Worm (Caenorhabditis elegans) whole organism, L4 larva: ENCODE measurements around the gene str-3.
A peak's percentile ranks its signal among the peaks of the same experiment; 100 is the strongest.

Experiments
- F10B5.3 ChIP-seq: sonication (generic microtip); optimal IDR thresholded peaks from 2 replicates; lab custom pipeline; 2016; ENCODE audit warnings: mild to moderate bottlenecking, missing genetic modification characterization, missing compliant biosample characterization
- F26F4.8 ChIP-seq: fragments of 200-800 bp; sonication (Bioruptor generic); conservative IDR thresholded peaks from 2 replicates; pipeline ENCODE4 v1.3.6; 2022; ENCODE audit warnings: missing genetic modification characterization, missing compliant biosample characterization
- Y5F2A.4 ChIP-seq: fragments of 200-800 bp; sonication (Bioruptor generic); optimal IDR thresholded peaks from 2 replicates; lab custom pipeline; 2018; ENCODE audit warnings: mild to moderate bottlenecking, missing genetic modification characterization, missing compliant biosample characterization
- ZK546.5 ChIP-seq, 2 experiments: sonication (generic microtip); optimal IDR thresholded peaks; 2 replicates each; lab custom pipeline; 2017; ENCODE audit warnings: missing biosample characterization in 2 of 2, missing genetic modification characterization in 2 of 2
- aly-2 ChIP-seq: sonication (generic microtip); optimal IDR thresholded peaks from 2 replicates; lab custom pipeline; 2018; ENCODE audit warnings: missing biosample characterization, missing genetic modification characterization
- ama-1 ChIP-seq: fragments of 150-350 bp; optimal IDR thresholded peaks from 2 replicates; lab custom pipeline; 2014; ENCODE audit warnings: inconsistent platforms, mixed read lengths
- ceh-62 ChIP-seq: sonication (generic microtip); optimal IDR thresholded peaks from 2 replicates; lab custom pipeline; 2017; ENCODE audit warnings: missing biosample characterization, missing genetic modification characterization
- ceh-82 ChIP-seq: sonication (generic microtip); optimal IDR thresholded peaks from 2 replicates; lab custom pipeline; 2017; ENCODE audit warnings: missing biosample characterization, missing genetic modification characterization
- ces-1 ChIP-seq: fragments of 150-350 bp; sonication (generic microtip); optimal IDR thresholded peaks from 4 replicates; lab custom pipeline; 2014; ENCODE audit warnings: missing biosample characterization, missing genetic modification reagents, missing genetic modification characterization
- daf-12 ChIP-seq: fragments of 150-350 bp; optimal IDR thresholded peaks from 2 replicates; lab custom pipeline; 2014; ENCODE audit warnings: missing biosample characterization, missing genetic modification reagents, missing genetic modification characterization
- daf-16 ChIP-seq, 3 experiments: sonication (generic microtip); optimal IDR thresholded peaks; 2 replicates each; lab custom pipeline; 2016 to 2017; ENCODE audit warnings: missing genetic modification characterization in 3 of 3, missing genetic modification reagents in 3 of 3, mild to moderate bottlenecking in 2 of 3, missing compliant biosample characterization in 2 of 3, missing biosample characterization in 1 of 3, moderate library complexity in 1 of 3
- daf-19 ChIP-seq: fragments of 200-800 bp; sonication (Bioruptor generic); conservative IDR thresholded peaks from 2 replicates; pipeline ENCODE4 v1.3.6; 2022; ENCODE audit warnings: missing genetic modification characterization, missing compliant biosample characterization
- daf-8 ChIP-seq: fragments of 200-800 bp; sonication (Bioruptor generic); IDR thresholded peaks from 2 replicates; pipeline ENCODE4 v1.3.6; 2022; ENCODE audit warnings: missing genetic modification characterization, missing compliant biosample characterization
- dmd-6 ChIP-seq: fragments of 200-800 bp; sonication (Bioruptor generic); IDR thresholded peaks from 2 replicates; pipeline ENCODE4 v1.3.6; 2022; ENCODE audit warnings: missing genetic modification reagents, missing genetic modification characterization, missing compliant biosample characterization
- dmd-8 ChIP-seq: fragments of 200-800 bp; sonication (Bioruptor generic); IDR thresholded peaks from 2 replicates; pipeline ENCODE4 v1.3.6; 2022; ENCODE audit warnings: missing genetic modification characterization, missing compliant biosample characterization
- dmd-9 ChIP-seq: fragments of 200-800 bp; sonication (Bioruptor generic); IDR thresholded peaks from 2 replicates; pipeline ENCODE4 v1.3.6; 2022; ENCODE audit warnings: missing genetic modification reagents, missing genetic modification characterization, missing compliant biosample characterization
- dpl-1 ChIP-seq: fragments of 150-350 bp; optimal IDR thresholded peaks from 2 replicates; lab custom pipeline; 2014; ENCODE audit warnings: missing biosample characterization, missing genetic modification reagents, missing genetic modification characterization
- dve-1 ChIP-seq: sonication (generic microtip); optimal IDR thresholded peaks from 2 replicates; lab custom pipeline; 2017; ENCODE audit warnings: antibody characterized with exemption, mild to moderate bottlenecking, missing genetic modification characterization, missing compliant biosample characterization; ENCODE audit not compliant: insufficient read depth
- fkh-10 ChIP-seq: fragments of 150-350 bp; optimal IDR thresholded peaks from 2 replicates; lab custom pipeline; 2014; ENCODE audit warnings: missing biosample characterization, missing genetic modification reagents, missing genetic modification characterization
- gei-8 ChIP-seq: fragments of 200-800 bp; sonication (Bioruptor generic); optimal IDR thresholded peaks from 2 replicates; lab custom pipeline; 2018; ENCODE audit warnings: mild to moderate bottlenecking, missing genetic modification characterization, missing compliant biosample characterization
- hlh-11 ChIP-seq: fragments of 200-800 bp; sonication (Bioruptor generic); optimal IDR thresholded peaks from 2 replicates; lab custom pipeline; 2018; ENCODE audit warnings: mild to moderate bottlenecking, missing genetic modification characterization, missing compliant biosample characterization
- hmg-1.1 ChIP-seq: fragments of 200-800 bp; sonication (Bioruptor generic); IDR thresholded peaks from 2 replicates; pipeline ENCODE4 v1.3.6; 2022; ENCODE audit warnings: missing genetic modification reagents, missing genetic modification characterization, missing compliant biosample characterization
- jun-1 ChIP-seq: fragments of 150-350 bp; optimal IDR thresholded peaks from 2 replicates; lab custom pipeline; 2014; ENCODE audit warnings: missing biosample characterization, missing genetic modification reagents, missing genetic modification characterization
- lin-13 ChIP-seq: fragments of 150-350 bp; optimal IDR thresholded peaks from 2 replicates; lab custom pipeline; 2014; ENCODE audit warnings: missing biosample characterization, missing genetic modification reagents, missing genetic modification characterization
- lin-15B ChIP-seq: fragments of 150-350 bp; sonication (generic microtip); optimal IDR thresholded peaks from 3 replicates; lab custom pipeline; 2014; ENCODE audit warnings: missing biosample characterization, missing genetic modification characterization
- lin-29 ChIP-seq: fragments of 200-800 bp; sonication (Bioruptor generic); IDR thresholded peaks from 2 replicates; pipeline ENCODE4 v1.3.6; 2022; ENCODE audit warnings: missing genetic modification reagents, missing genetic modification characterization, missing compliant biosample characterization
- lin-38 ChIP-seq: fragments of 200-800 bp; sonication (Bioruptor generic); IDR thresholded peaks from 2 replicates; pipeline ENCODE4 v1.3.6; 2022; ENCODE audit warnings: missing genetic modification reagents, missing genetic modification characterization, missing compliant biosample characterization
- lir-3 ChIP-seq: sonication (generic microtip); optimal IDR thresholded peaks from 2 replicates; lab custom pipeline; 2016; ENCODE audit warnings: mild to moderate bottlenecking, missing genetic modification characterization, missing compliant biosample characterization
- madf-9 ChIP-seq: fragments of 200-800 bp; sonication (Bioruptor generic); conservative IDR thresholded peaks from 2 replicates; pipeline ENCODE4 v1.3.6; 2022; ENCODE audit warnings: missing genetic modification reagents, missing genetic modification characterization, missing compliant biosample characterization
- mdl-1 ChIP-seq, 2 experiments: fragments of 150-350 bp in 1 of 2; sonication (generic microtip) in 1 of 2; optimal IDR thresholded peaks; 2 replicates each; lab custom pipeline; 2014 to 2017; ENCODE audit warnings: missing biosample characterization in 2 of 2, missing genetic modification characterization in 2 of 2
- mep-1 ChIP-seq: fragments of 150-350 bp; sonication (generic microtip); optimal IDR thresholded peaks from 3 replicates; lab custom pipeline; 2014; ENCODE audit warnings: missing biosample characterization, missing genetic modification characterization
- mes-2 ChIP-seq: sonication (generic microtip); optimal IDR thresholded peaks from 2 replicates; lab custom pipeline; 2016; ENCODE audit warnings: missing genotype, mild to moderate bottlenecking, missing genetic modification characterization, missing compliant biosample characterization; ENCODE audit not compliant: poor library complexity, severe bottlenecking
- mxl-3 ChIP-seq: fragments of 200-800 bp; sonication (Bioruptor generic); optimal IDR thresholded peaks from 2 replicates; lab custom pipeline; 2018; ENCODE audit warnings: mild to moderate bottlenecking, missing genetic modification characterization, missing compliant biosample characterization
- nhr-10 ChIP-seq: fragments of 150-350 bp; optimal IDR thresholded peaks from 2 replicates; lab custom pipeline; 2014; ENCODE audit warnings: missing biosample characterization, missing genetic modification characterization
- nhr-11 ChIP-seq: fragments of 150-350 bp; optimal IDR thresholded peaks from 2 replicates; lab custom pipeline; 2014; ENCODE audit warnings: missing biosample characterization, missing genetic modification characterization
- nhr-41 ChIP-seq: fragments of 200-800 bp; sonication (Bioruptor generic); IDR thresholded peaks from 2 replicates; pipeline ENCODE4 v1.3.6; 2022; ENCODE audit warnings: missing genetic modification reagents, missing genetic modification characterization, missing compliant biosample characterization
- nhr-48 ChIP-seq: sonication (generic microtip); optimal IDR thresholded peaks from 2 replicates; lab custom pipeline; 2016; ENCODE audit warnings: mild to moderate bottlenecking, missing genetic modification characterization, missing compliant biosample characterization
- nhr-6 ChIP-seq: fragments of 150-350 bp; optimal IDR thresholded peaks from 2 replicates; lab custom pipeline; 2014; ENCODE audit warnings: missing biosample characterization, missing genetic modification characterization
- php-3 ChIP-seq: fragments of 200-800 bp; sonication (Bioruptor generic); IDR thresholded peaks from 2 replicates; pipeline ENCODE4 v1.3.6; 2022; ENCODE audit warnings: missing genetic modification reagents, missing genetic modification characterization, missing compliant biosample characterization
- rbr-2 ChIP-seq: sonication (generic microtip); optimal IDR thresholded peaks from 2 replicates; lab custom pipeline; 2016; ENCODE audit warnings: missing genotype, missing genetic modification characterization, missing compliant biosample characterization
- skn-1 ChIP-seq: fragments of 150-350 bp; optimal IDR thresholded peaks from 2 replicates; lab custom pipeline; 2014; ENCODE audit warnings: missing biosample characterization, missing genetic modification characterization
- snpc-4 ChIP-seq: fragments of 150-350 bp; optimal IDR thresholded peaks from 2 replicates; lab custom pipeline; 2014; ENCODE audit warnings: missing biosample characterization, missing genetic modification characterization
- spr-1 ChIP-seq: sonication (generic microtip); optimal IDR thresholded peaks from 2 replicates; lab custom pipeline; 2016; ENCODE audit warnings: mild to moderate bottlenecking, missing genetic modification characterization, missing compliant biosample characterization
- spr-3 ChIP-seq: fragments of 200-800 bp; sonication (Bioruptor generic); optimal IDR thresholded peaks from 2 replicates; lab custom pipeline; 2018; ENCODE audit warnings: mild to moderate bottlenecking, missing genetic modification characterization, missing compliant biosample characterization
- tag-97 ChIP-seq: fragments of 200-800 bp; sonication (Bioruptor generic); IDR thresholded peaks from 2 replicates; pipeline ENCODE4 v1.3.6; 2022; ENCODE audit warnings: missing genetic modification characterization, missing compliant biosample characterization
- tra-1 ChIP-seq: fragments of 200-800 bp; sonication (Bioruptor generic); IDR thresholded peaks from 2 replicates; pipeline ENCODE4 v1.3.6; 2022; ENCODE audit warnings: missing genetic modification reagents, missing genetic modification characterization, missing compliant biosample characterization
- unc-130 ChIP-seq: sonication (generic microtip); optimal IDR thresholded peaks from 2 replicates; lab custom pipeline; 2016; ENCODE audit warnings: missing genetic modification reagents, missing genetic modification characterization, missing compliant biosample characterization
- unc-39 ChIP-seq: sonication (generic microtip); optimal IDR thresholded peaks from 2 replicates; lab custom pipeline; 2017; ENCODE audit warnings: missing biosample characterization, missing genetic modification characterization
- zfp-3 ChIP-seq: fragments of 200-800 bp; sonication (Bioruptor generic); conservative IDR thresholded peaks from 2 replicates; pipeline ENCODE4 v1.3.6; 2022; ENCODE audit warnings: missing genetic modification reagents, missing genetic modification characterization, missing compliant biosample characterization
- zip-2 ChIP-seq: fragments of 150-350 bp; optimal IDR thresholded peaks from 2 replicates; lab custom pipeline; 2014; ENCODE audit warnings: missing biosample characterization, missing genetic modification characterization
- ztf-11 ChIP-seq: fragments of 150-350 bp; optimal IDR thresholded peaks from 2 replicates; lab custom pipeline; 2014; ENCODE audit warnings: missing biosample characterization, missing genetic modification characterization

Gene str-3

DNA sequence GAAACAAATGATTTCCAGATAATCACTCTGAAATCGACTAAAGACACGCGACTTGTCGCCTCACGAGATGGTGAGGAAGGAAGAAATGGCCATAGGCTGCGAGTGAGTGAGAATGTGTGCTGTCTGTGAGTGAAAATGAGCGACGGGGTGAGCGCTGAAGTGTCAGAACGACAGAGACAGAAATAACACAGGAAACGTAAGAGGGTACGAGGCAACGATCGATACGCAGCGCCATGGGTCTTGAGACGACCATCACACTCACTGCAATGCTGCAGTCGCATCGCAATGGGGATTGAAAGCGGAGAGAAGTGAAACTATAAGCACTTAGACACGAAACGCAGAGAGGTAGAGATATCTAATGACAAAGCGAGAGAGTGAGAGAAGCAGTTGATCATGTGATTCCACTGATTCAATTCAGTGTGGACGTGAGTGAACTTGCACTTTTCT lies 17.4 kb downstream of the str-3 start (continued):
- TF ChIP-seq aly-2 (tag; lab: Kevin White, UChicago) (no peak), lir-3 (tag; lab: Kevin White, UChicago) (peak; percentile 30), ztf-11 (tag; lab: Kevin White, UChicago) (no peak), mxl-3 (GFP tag; lab: Kevin White, UChicago) (peak; percentile 82), daf-19 (peak; percentile 82; the same call in 1 of the 2 replicates), gei-8 (GFP tag; lab: Kevin White, UChicago) (peak; percentile 83), lin-15B (tag; lab: Kevin White, UChicago) (no peak), madf-9 (GFP tag; lab: Robert Waterston, UW) (peak; percentile 27; the same call in 1 of the 2 replicates), tra-1 (GFP tag; lab: Robert Waterston, UW) (peak; percentile 76), daf-8 (no peak), unc-39 (tag; lab: Kevin White, UChicago) (peak; percentile 48), hmg-1.1 (GFP tag; lab: Robert Waterston, UW) (peak; percentile 93), nhr-10 (tag; lab: Kevin White, UChicago) (peak; percentile 54), php-3 (GFP tag; lab: Robert Waterston, UW) (0 out of 2 replicates have a peak, but pooled peaks have one; percentile 26), nhr-41 (GFP tag; lab: Robert Waterston, UW) (no peak), F10B5.3 (tag; lab: Kevin White, UChicago) (no peak), ama-1 (lab: Kevin White, UChicago) (peak; percentile 91), lin-13 (GFP tag; lab: Kevin White, UChicago) (peak; percentile 72), zfp-3 (GFP tag; lab: Robert Waterston, UW) (0 out of 2 replicates have a peak, but pooled peaks have one; percentile 23), tag-97 (no peak), daf-12 (peak; percentile 13), snpc-4 (tag; lab: Kevin White, UChicago) (no peak), jun-1 (tag; lab: Kevin White, UChicago) (peak; percentile 42), dpl-1 (GFP tag; lab: Kevin White, UChicago) (peak; percentile 65), lin-38 (GFP tag; lab: Robert Waterston, UW) (peak; percentile 78), dve-1 (tag; lab: Kevin White, UChicago) (peak; percentile 92), ceh-82 (tag; lab: Kevin White, UChicago) (no peak), mdl-1 (tag; optimal IDR thresholded peaks at IDR 0.05; lab: Kevin White, UChicago) (peak; percentile 40 to 92), Y5F2A.4 (no peak), F26F4.8 (GFP tag; lab: Robert Waterston, UW) (no peak), skn-1 (peak; percentile 66), unc-130 (GFP tag; lab: Kevin White, UChicago) (peak; percentile 28), rbr-2 (tag; lab: Kevin White, UChicago) (peak; percentile 96), ZK546.5 (tag; optimal IDR thresholded peaks at IDR 0.05; lab: Kevin White, UChicago) (no peak), mep-1 (tag; lab: Kevin White, UChicago) (peak; percentile 96), mes-2 (tag; lab: Kevin White, UChicago) (peak; percentile 67), fkh-10 (peak; percentile 87), spr-1 (peak; percentile 92), daf-16 (GFP tag; optimal IDR thresholded peaks at IDR 0.05; lab: Kevin White, UChicago) (peak; percentile 51 to 71), daf-16 (tag; optimal IDR thresholded peaks at IDR 0.05; lab: Kevin White, UChicago) (peak; percentile 74), dmd-8 (GFP tag; lab: Robert Waterston, UW) (0 out of 2 replicates have a peak, but pooled peaks have one; percentile 20), dmd-6 (GFP tag; lab: Robert Waterston, UW) (peak; percentile 84), spr-3 (GFP tag; lab: Kevin White, UChicago) (peak; percentile 80), hlh-11 (peak; percentile 97), zip-2 (tag; lab: Kevin White, UChicago) (peak; percentile 4), nhr-11 (tag; lab: Kevin White, UChicago) (peak; percentile 96), ces-1 (GFP tag; lab: Kevin White, UChicago) (peak; percentile 81), nhr-6 (tag; lab: Kevin White, UChicago) (peak; percentile 93), nhr-48 (tag; lab: Kevin White, UChicago) (peak; percentile 91), dmd-9 (GFP tag; lab: Robert Waterston, UW) (no peak), ceh-62 (tag; lab: Kevin White, UChicago) (no peak), lin-29 (GFP tag; lab: Robert Waterston, UW) (0 out of 2 replicates have a peak, but pooled peaks have one; percentile 59)
